Fruit fly (Drosophila melanogaster) whole organism, adult: ENCODE measurements around the gene CG8630.

Source experiments
- CG11617 ChIP-seq: fragments of 200-800 bp; sonication (Bioruptor generic); optimal IDR thresholded peaks from 2 replicates; lab custom pipeline; 2017; ENCODE audit warnings: mild to moderate bottlenecking, missing biosample characterization, missing genetic modification reagents, missing genetic modification characterization
- CG12768 ChIP-seq: fragments of 200-800 bp; sonication (Bioruptor generic); optimal IDR thresholded peaks from 2 replicates; lab custom pipeline; 2017; ENCODE audit warnings: missing biosample characterization, missing genetic modification characterization, mild to moderate bottlenecking, moderate library complexity, missing genetic modification reagents
- CG14711 ChIP-seq: fragments of 200-800 bp; sonication (Bioruptor generic); optimal IDR thresholded peaks from 2 replicates; lab custom pipeline; 2018; ENCODE audit warnings: missing biosample characterization, mild to moderate bottlenecking, missing genetic modification characterization, moderate library complexity
- CG1620 ChIP-seq: fragments of 200-800 bp; sonication (Bioruptor generic); optimal IDR thresholded peaks from 2 replicates; lab custom pipeline; 2016; ENCODE audit warnings: missing biosample characterization, missing genetic modification characterization
- CG33017 ChIP-seq: fragments of 200-800 bp; sonication (Bioruptor generic); optimal IDR thresholded peaks from 2 replicates; lab custom pipeline; 2018; ENCODE audit warnings: missing biosample characterization, mild to moderate bottlenecking, missing genetic modification characterization, moderate library complexity
- CG5204 ChIP-seq: fragments of 200-800 bp; sonication (Bioruptor generic); optimal IDR thresholded peaks from 2 replicates; lab custom pipeline; 2016; ENCODE audit warnings: missing biosample characterization, missing genetic modification characterization
- CG7045 ChIP-seq: fragments of 200-800 bp; sonication (Bioruptor generic); optimal IDR thresholded peaks from 2 replicates; lab custom pipeline; 2017; ENCODE audit warnings: missing biosample characterization, mild to moderate bottlenecking, missing genetic modification characterization
- CG7101 ChIP-seq: fragments of 200-800 bp; sonication (Bioruptor generic); optimal IDR thresholded peaks from 2 replicates; lab custom pipeline; 2018; ENCODE audit warnings: missing biosample characterization, mild to moderate bottlenecking, missing genetic modification characterization, moderate library complexity
- Clk ChIP-seq: fragments of 200-800 bp; sonication (Bioruptor generic); optimal IDR thresholded peaks from 2 replicates; lab custom pipeline; 2017; ENCODE audit warnings: missing biosample characterization, missing genetic modification characterization
- Crg-1 ChIP-seq: fragments of 200-800 bp; sonication (Bioruptor generic); optimal IDR thresholded peaks from 2 replicates; lab custom pipeline; 2016; ENCODE audit warnings: missing biosample characterization, missing genetic modification characterization
- Hr96 ChIP-seq: fragments of 200-800 bp; sonication (Bioruptor generic); optimal IDR thresholded peaks from 2 replicates; lab custom pipeline; 2016; ENCODE audit warnings: missing biosample characterization, missing genetic modification characterization
- Mnt ChIP-seq: fragments of 200-800 bp; sonication (Bioruptor generic); optimal IDR thresholded peaks from 2 replicates; lab custom pipeline; 2016; ENCODE audit warnings: missing biosample characterization, mild to moderate bottlenecking, missing genetic modification characterization
- bab1 ChIP-seq: fragments of 200-800 bp; sonication (Bioruptor generic); optimal IDR thresholded peaks from 3 replicates; lab custom pipeline; 2019; ENCODE audit warnings: missing biosample characterization, mild to moderate bottlenecking, missing genetic modification characterization, moderate library complexity
- cic ChIP-seq: fragments of 200-800 bp; sonication (Bioruptor generic); optimal IDR thresholded peaks from 2 replicates; lab custom pipeline; 2017; ENCODE audit warnings: missing biosample characterization, mild to moderate bottlenecking, missing genetic modification characterization, moderate library complexity
- cnc ChIP-seq, 2 experiments: fragments of >200 bp; optimal IDR thresholded peaks; 2 replicates each; lab custom pipeline; 2017
- kay ChIP-seq: fragments of 200-800 bp; sonication (Bioruptor generic); peaks from one replicate; lab custom pipeline; 2016; ENCODE audit warnings: missing biosample characterization, missing genetic modification characterization, borderline replicate concordance
- ovo ChIP-seq: fragments of 200-800 bp; sonication (Bioruptor generic); optimal IDR thresholded peaks from 2 replicates; lab custom pipeline; 2016; ENCODE audit warnings: missing biosample characterization, missing genetic modification characterization
- pad ChIP-seq: fragments of 200-800 bp; sonication (Bioruptor generic); optimal IDR thresholded peaks from 3 replicates; lab custom pipeline; 2017; ENCODE audit warnings: missing biosample characterization, missing genetic modification characterization, mild to moderate bottlenecking, moderate library complexity, missing genetic modification reagents
- tj ChIP-seq: fragments of 200-800 bp; sonication (Bioruptor generic); optimal IDR thresholded peaks from 3 replicates; lab custom pipeline; 2017; ENCODE audit warnings: missing biosample characterization, mild to moderate bottlenecking, missing genetic modification characterization, moderate library complexity
- toe ChIP-seq: fragments of 200-800 bp; sonication (Bioruptor generic); optimal IDR thresholded peaks from 2 replicates; lab custom pipeline; 2016; ENCODE audit warnings: missing biosample characterization, missing genetic modification characterization

Gene CG8630

dm6 chr3R:13285110-13285509 is 5.6 kb downstream of the CG8630 start:
- TF ChIP-seq Mnt (no peak), CG14711 (tag; lab: Kevin White, UChicago) (no peak)

dm6 chr3R:13286118-13286579 is 6.6 kb downstream of the CG8630 start, which contains the start of gene CG15888:
CG15888 (minus strand) TSS chr3R:13286529.
- TF ChIP-seq CG7101 (tag; lab: Kevin White, UChicago) (no peak), CG12768 (GFP tag; lab: Kevin White, UChicago) (no peak), bab1 (GFP tag; lab: Kevin White, UChicago) (no peak), cnc (optimal IDR thresholded peaks at IDR 0.05; lab: Kevin White, UChicago) (no peak), pad (GFP tag; lab: Kevin White, UChicago) (no peak), CG5204 (GFP tag; lab: Kevin White, UChicago) (no peak), CG7045 (GFP tag; lab: Kevin White, UChicago) (no peak), Mnt (no peak), kay (no peak), CG33017 (tag; lab: Kevin White, UChicago) (no peak), CG1620 (GFP tag; lab: Kevin White, UChicago) (no peak), Hr96 (GFP tag; lab: Kevin White, UChicago) (no peak), CG11617 (GFP tag; lab: Kevin White, UChicago) (no peak), toe (no peak), Crg-1 (GFP tag; lab: Kevin White, UChicago) (no peak), Clk (GFP tag; lab: Kevin White, UChicago) (no peak), ovo (no peak)

dm6 chr3R:13288763-13289312 is 9.3 kb downstream of the CG8630 start, which contains the start of gene apn:
apn (minus strand) TSS chr3R:13288813.
- no peak for TF ChIP-seq cic (GFP tag; lab: Kevin White, UChicago)
- no peak for TF ChIP-seq CG7101 (tag; lab: Kevin White, UChicago)
- TF ChIP-seq toe = no peak
- no peak for TF ChIP-seq bab1 (GFP tag; lab: Kevin White, UChicago)
- no peak for TF ChIP-seq tj
- no peak for TF ChIP-seq ovo
- no peak for TF ChIP-seq CG11617 (GFP tag; lab: Kevin White, UChicago)
- no peak for TF ChIP-seq CG5204 (GFP tag; lab: Kevin White, UChicago)
- TF ChIP-seq Crg-1 (GFP tag; lab: Kevin White, UChicago) = no peak
- no peak for TF ChIP-seq kay
- TF ChIP-seq pad (GFP tag; lab: Kevin White, UChicago) = no peak
- no peak for TF ChIP-seq CG7045 (GFP tag; lab: Kevin White, UChicago)

- no peak for TF ChIP-seq toe
- no peak for TF ChIP-seq bab1 (GFP tag; lab: Kevin White, UChicago)
- TF ChIP-seq CG33017 (tag; lab: Kevin White, UChicago) = no peak
- no peak for TF ChIP-seq Clk (GFP tag; lab: Kevin White, UChicago)
- no peak for TF ChIP-seq CG7101 (tag; lab: Kevin White, UChicago)
- no peak for TF ChIP-seq CG14711 (tag; lab: Kevin White, UChicago)
- no peak for TF ChIP-seq CG1620 (GFP tag; lab: Kevin White, UChicago)
- no peak for TF ChIP-seq tj
- TF ChIP-seq kay = no peak
- TF ChIP-seq cnc (optimal IDR thresholded peaks at IDR 0.05; lab: Kevin White, UChicago) = no peak
- TF ChIP-seq Crg-1 (GFP tag; lab: Kevin White, UChicago) = no peak
- TF ChIP-seq CG7045 (GFP tag; lab: Kevin White, UChicago) = no peak
- no peak for TF ChIP-seq CG5204 (GFP tag; lab: Kevin White, UChicago)
Measured at dm6 chr3R:13290329-13290728, 10.8 kb downstream of the CG8630 start, which contains the start of gene Osi22. Osi22 (plus strand) TSS chr3R:13290629.

- no peak for TF ChIP-seq cnc (optimal IDR thresholded peaks at IDR 0.05; lab: Kevin White, UChicago)
- TF ChIP-seq tj = no peak
- TF ChIP-seq Mnt = no peak
- TF ChIP-seq CG5204 (GFP tag; lab: Kevin White, UChicago) = no peak
- TF ChIP-seq pad (GFP tag; lab: Kevin White, UChicago) = no peak
- TF ChIP-seq Hr96 (GFP tag; lab: Kevin White, UChicago) = no peak
- no peak for TF ChIP-seq CG1620 (GFP tag; lab: Kevin White, UChicago)
- TF ChIP-seq cic (GFP tag; lab: Kevin White, UChicago) = no peak
- no peak for TF ChIP-seq CG33017 (tag; lab: Kevin White, UChicago)
- TF ChIP-seq kay = no peak
- no peak for TF ChIP-seq CG7101 (tag; lab: Kevin White, UChicago)
- no peak for TF ChIP-seq Clk (GFP tag; lab: Kevin White, UChicago)
- no peak for TF ChIP-seq Crg-1 (GFP tag; lab: Kevin White, UChicago)
Measured at dm6 chr3R:13293148-13293756, 13.7 kb downstream of the CG8630 start, which contains the start of gene wntD. wntD (minus strand) TSS chr3R:13293198.

dm6 chr3R:13294461-13294860 is 14.9 kb downstream of the CG8630 start, which contains the start of gene CG8773:
CG8773 (plus strand) TSS chr3R:13294748.
- no peak for TF ChIP-seq CG33017 (tag; lab: Kevin White, UChicago)
- no peak for TF ChIP-seq Mnt
- no peak for TF ChIP-seq CG7101 (tag; lab: Kevin White, UChicago)
